Fruit fly (Drosophila melanogaster) whole organism, prepupa: ENCODE data around the gene PGAP2.
A peak's percentile ranks its signal among the peaks of the same experiment; 100 is the strongest.

Experiments used
- CG10631 ChIP-seq: fragments of 200-800 bp; sonication (Bioruptor generic); optimal IDR thresholded peaks from 2 replicates; lab custom pipeline; 2016; ENCODE audit warnings: missing biosample characterization, missing genetic modification characterization
- CG11294 ChIP-seq: fragments of 200-800 bp; sonication (Bioruptor generic); IDR thresholded peaks from 2 replicates; pipeline ENCODE4 v1.3.6; 2022; ENCODE audit warnings: missing biosample characterization, missing genetic modification characterization
- CG11762 ChIP-seq: fragments of 200-800 bp; sonication (Bioruptor generic); optimal IDR thresholded peaks from 3 replicates; lab custom pipeline; 2016; ENCODE audit warnings: missing biosample characterization, missing genetic modification characterization; ENCODE audit not compliant: insufficient read depth
- CG16779 ChIP-seq: fragments of 200-800 bp; sonication (Bioruptor generic); optimal IDR thresholded peaks from 3 replicates; lab custom pipeline; 2017; ENCODE audit warnings: missing biosample characterization, mild to moderate bottlenecking, missing genetic modification characterization
- CG3032 ChIP-seq: fragments of 200-800 bp; optimal IDR thresholded peaks from 2 replicates; lab custom pipeline; 2019; ENCODE audit warnings: missing biosample characterization, mild to moderate bottlenecking, missing genetic modification characterization, moderate library complexity
- CG31627 ChIP-seq: fragments of 200-800 bp; sonication (Bioruptor generic); optimal IDR thresholded peaks from 3 replicates; lab custom pipeline; 2016; ENCODE audit warnings: missing biosample characterization, missing genetic modification characterization
- CG32006 ChIP-seq: fragments of 200-800 bp; sonication (Bioruptor generic); optimal IDR thresholded peaks from 3 replicates; lab custom pipeline; 2017; ENCODE audit warnings: missing biosample characterization, mild to moderate bottlenecking, missing genetic modification characterization
- CG34406 ChIP-seq: fragments of 200-800 bp; sonication (Bioruptor generic); optimal IDR thresholded peaks from 3 replicates; lab custom pipeline; 2016; ENCODE audit warnings: missing biosample characterization, missing genetic modification characterization
- CG3919 ChIP-seq: fragments of 200-800 bp; sonication (Bioruptor generic); optimal IDR thresholded peaks from 3 replicates; lab custom pipeline; 2016; ENCODE audit warnings: missing biosample characterization, missing genetic modification characterization
- CG4318 ChIP-seq: fragments of 200-800 bp; sonication (Bioruptor generic); optimal IDR thresholded peaks from 3 replicates; lab custom pipeline; 2017; ENCODE audit warnings: missing biosample characterization, mild to moderate bottlenecking, missing genetic modification characterization
- CG6163 ChIP-seq: fragments of 200-800 bp; sonication (Bioruptor generic); IDR thresholded peaks from 3 replicates; pipeline ENCODE4 v1.3.6; 2022; ENCODE audit warnings: missing biosample characterization, missing genetic modification characterization
- CG6792 ChIP-seq: fragments of 200-800 bp; sonication (Bioruptor generic); optimal IDR thresholded peaks from 3 replicates; lab custom pipeline; 2016; ENCODE audit warnings: missing biosample characterization, missing genetic modification characterization
- CG6808 ChIP-seq: fragments of 200-800 bp; sonication (Bioruptor generic); optimal IDR thresholded peaks from 3 replicates; lab custom pipeline; 2017; ENCODE audit warnings: missing biosample characterization, missing genetic modification characterization, mild to moderate bottlenecking, moderate library complexity, missing genetic modification reagents
- CG6854 ChIP-seq: fragments of 200-800 bp; sonication (Bioruptor generic); optimal IDR thresholded peaks from 2 replicates; lab custom pipeline; 2017; ENCODE audit warnings: missing biosample characterization, mild to moderate bottlenecking, missing genetic modification characterization
- CG7368 ChIP-seq: fragments of 200-800 bp; sonication (Bioruptor generic); optimal IDR thresholded peaks from 3 replicates; lab custom pipeline; 2016; ENCODE audit warnings: missing biosample characterization, missing genetic modification characterization
- CG8119 ChIP-seq: fragments of 200-800 bp; sonication (Bioruptor generic); IDR thresholded peaks from 3 replicates; pipeline ENCODE4 v1.3.6; 2022; ENCODE audit warnings: missing biosample characterization, missing genetic modification characterization
- CG8319 ChIP-seq: fragments of 200-800 bp; sonication (Bioruptor generic); optimal IDR thresholded peaks from 3 replicates; lab custom pipeline; 2016; ENCODE audit warnings: missing biosample characterization, missing genetic modification characterization
- CG8632 ChIP-seq: fragments of 200-800 bp; sonication (Bioruptor generic); optimal IDR thresholded peaks from 3 replicates; lab custom pipeline; 2016; ENCODE audit warnings: missing biosample characterization, missing genetic modification characterization
- CG9139 ChIP-seq: fragments of 200-800 bp; sonication (Bioruptor generic); optimal IDR thresholded peaks from 3 replicates; lab custom pipeline; 2017; ENCODE audit warnings: missing biosample characterization, mild to moderate bottlenecking, missing genetic modification characterization
- Eip75B ChIP-seq: fragments of 200-800 bp; sonication (Bioruptor generic); optimal IDR thresholded peaks from 3 replicates; lab custom pipeline; 2016; ENCODE audit warnings: missing biosample characterization, missing genetic modification characterization
- Eip78C ChIP-seq: fragments of 200-800 bp; sonication (Bioruptor generic); peaks from one replicate; lab custom pipeline; 2016; ENCODE audit warnings: missing biosample characterization, missing genetic modification characterization
- Eip93F ChIP-seq: fragments of 200-800 bp; sonication (Bioruptor generic); optimal IDR thresholded peaks from 2 replicates; lab custom pipeline; 2016; ENCODE audit warnings: missing biosample characterization, mild to moderate bottlenecking, missing genetic modification characterization
- Ets21C ChIP-seq: fragments of 200-800 bp; sonication (Bioruptor generic); optimal IDR thresholded peaks from 3 replicates; lab custom pipeline; 2016; ENCODE audit warnings: missing biosample characterization, missing genetic modification characterization
- Ets96B ChIP-seq: fragments of 200-800 bp; optimal IDR thresholded peaks from 2 replicates; lab custom pipeline; 2019; ENCODE audit warnings: missing biosample characterization, mild to moderate bottlenecking, missing genetic modification characterization, moderate library complexity
- Gug ChIP-seq: fragments of 200-800 bp; sonication (Bioruptor generic); IDR thresholded peaks from 2 replicates; pipeline ENCODE4 v1.3.6; 2022; ENCODE audit warnings: missing biosample characterization, missing genetic modification characterization
- Hr38 ChIP-seq: sonication (Bioruptor generic); optimal IDR thresholded peaks from 2 replicates; lab custom pipeline; 2016; ENCODE audit warnings: missing biosample characterization, missing genetic modification characterization
- Hr4 ChIP-seq: fragments of 200-800 bp; sonication (Bioruptor generic); optimal IDR thresholded peaks from 3 replicates; lab custom pipeline; 2016; ENCODE audit warnings: missing biosample characterization, missing genetic modification characterization
- OdsH ChIP-seq: fragments of 200-800 bp; sonication (Bioruptor generic); optimal IDR thresholded peaks from 3 replicates; lab custom pipeline; 2016; ENCODE audit warnings: missing biosample characterization, missing genetic modification characterization
- Smox ChIP-seq: fragments of 200-800 bp; sonication (Bioruptor generic); optimal IDR thresholded peaks from 3 replicates; lab custom pipeline; 2016; ENCODE audit warnings: missing biosample characterization, missing genetic modification characterization
- Sox14 ChIP-seq: fragments of 200-800 bp; sonication (Bioruptor generic); optimal IDR thresholded peaks from 3 replicates; lab custom pipeline; 2016; ENCODE audit warnings: missing biosample characterization, missing genetic modification characterization
- achi ChIP-seq: fragments of 200-800 bp; sonication (Bioruptor generic); optimal IDR thresholded peaks from 3 replicates; lab custom pipeline; 2016; ENCODE audit warnings: missing biosample characterization, missing genetic modification characterization
- cyc ChIP-seq: fragments of 200-800 bp; sonication (Bioruptor generic); optimal IDR thresholded peaks from 3 replicates; lab custom pipeline; 2016; ENCODE audit warnings: missing biosample characterization, missing genetic modification characterization
- dsx ChIP-seq: fragments of 200-800 bp; optimal IDR thresholded peaks from 3 replicates; lab custom pipeline; 2019; ENCODE audit warnings: missing biosample characterization, mild to moderate bottlenecking, missing genetic modification characterization, moderate library complexity; ENCODE audit not compliant: poor library complexity, severe bottlenecking
- esn ChIP-seq: fragments of 200-800 bp; sonication (Bioruptor generic); optimal IDR thresholded peaks from 2 replicates; lab custom pipeline; 2016; ENCODE audit warnings: missing biosample characterization, mild to moderate bottlenecking, missing genetic modification characterization, moderate library complexity
- fd59A ChIP-seq: fragments of 200-800 bp; sonication (Bioruptor generic); optimal IDR thresholded peaks from 2 replicates; lab custom pipeline; 2017; ENCODE audit warnings: missing biosample characterization, mild to moderate bottlenecking, missing genetic modification characterization, missing genetic modification reagents
- fd85E ChIP-seq: fragments of 200-800 bp; sonication (Bioruptor generic); optimal IDR thresholded peaks from 3 replicates; lab custom pipeline; 2016; ENCODE audit warnings: missing biosample characterization, missing genetic modification characterization
- fkh ChIP-seq: fragments of 200-800 bp; sonication (Bioruptor generic); optimal IDR thresholded peaks from 3 replicates; lab custom pipeline; 2017; ENCODE audit warnings: missing biosample characterization, mild to moderate bottlenecking, missing genetic modification characterization, moderate library complexity
- lz ChIP-seq: fragments of 200-800 bp; sonication (Bioruptor generic); optimal IDR thresholded peaks from 3 replicates; lab custom pipeline; 2016; ENCODE audit warnings: missing biosample characterization, missing genetic modification characterization
- net ChIP-seq: fragments of 200-800 bp; sonication (Bioruptor generic); optimal IDR thresholded peaks from 3 replicates; lab custom pipeline; 2016; ENCODE audit warnings: missing biosample characterization, missing genetic modification characterization
- pdm3 ChIP-seq: fragments of 200-800 bp; sonication (Bioruptor generic); optimal IDR thresholded peaks from 3 replicates; lab custom pipeline; 2016; ENCODE audit warnings: missing biosample characterization, missing genetic modification characterization
- salr ChIP-seq, 2 experiments: fragments of 200-800 bp; sonication (Bioruptor generic); optimal IDR thresholded peaks; 3 replicates each; lab custom pipeline; 2016 to 2018; ENCODE audit warnings: missing biosample characterization in 2 of 2, missing genetic modification characterization in 2 of 2, mild to moderate bottlenecking in 1 of 2
- spab ChIP-seq: fragments of 200-800 bp; sonication (Bioruptor generic); optimal IDR thresholded peaks from 2 replicates; lab custom pipeline; 2017; ENCODE audit warnings: missing biosample characterization, mild to moderate bottlenecking, missing genetic modification characterization, missing genetic modification reagents
- ss ChIP-seq, 2 experiments: fragments of 200-800 bp; sonication (Bioruptor generic); optimal IDR thresholded peaks; 2 replicates in 1 of 2; 3 replicates in 1 of 2; lab custom pipeline; 2017 to 2018; ENCODE audit warnings: mild to moderate bottlenecking in 2 of 2, missing biosample characterization in 2 of 2, missing genetic modification characterization in 2 of 2, moderate library complexity in 1 of 2
- topi ChIP-seq: fragments of 200-800 bp; sonication (Bioruptor generic); optimal IDR thresholded peaks from 3 replicates; lab custom pipeline; 2016; ENCODE audit warnings: missing biosample characterization, missing genetic modification characterization
- vri ChIP-seq: fragments of 200-800 bp; sonication (Bioruptor generic); optimal IDR thresholded peaks from 3 replicates; lab custom pipeline; 2016; ENCODE audit warnings: missing biosample characterization, mild to moderate bottlenecking, missing genetic modification characterization

PGAP2 gene

DNA sequence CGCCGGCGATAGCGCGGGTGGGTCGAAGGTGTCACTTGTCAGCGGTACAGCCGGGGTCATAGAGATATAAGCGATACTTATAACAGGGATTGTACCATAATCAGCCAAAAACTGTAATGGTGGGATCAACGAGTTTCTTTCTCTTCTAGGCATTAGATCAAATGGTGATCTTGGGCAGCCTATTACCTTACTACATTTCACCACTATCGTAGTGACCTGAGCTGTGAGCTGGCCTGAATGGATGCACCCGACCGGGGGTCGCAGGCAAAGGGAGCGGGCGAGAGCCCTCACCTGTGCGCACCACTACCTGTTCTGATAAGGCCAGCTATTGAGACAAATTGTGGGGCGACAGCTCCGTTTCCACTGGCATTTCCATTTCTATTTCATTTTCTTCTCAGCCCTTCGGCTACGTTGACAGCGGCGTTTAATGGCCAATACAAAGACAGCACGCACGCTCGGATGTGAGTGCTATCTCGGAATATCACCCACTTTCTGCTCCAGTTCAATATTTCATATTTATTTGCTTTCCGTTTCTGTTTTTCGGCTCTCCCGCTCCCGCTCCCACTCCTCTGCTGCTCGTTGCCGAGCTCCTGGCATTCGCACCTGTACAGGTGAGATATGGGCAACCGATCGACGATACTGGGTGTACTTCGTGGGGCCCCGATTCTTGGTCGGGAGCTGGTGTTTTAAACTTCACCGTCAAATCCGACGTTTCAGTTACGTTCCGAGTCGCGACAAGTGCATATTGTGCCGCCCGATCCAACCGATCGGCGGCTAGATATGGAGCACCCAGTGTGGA is 37.6 kb upstream of the PGAP2 start (continued):
- TF ChIP-seq Eip93F (no peak), Eip75B (GFP tag; lab: Kevin White, UChicago) (peak; percentile 26), CG8632 (peak; percentile 37), CG7368 (GFP tag; lab: Kevin White, UChicago) (peak; percentile 41), CG11762 (GFP tag; lab: Kevin White, UChicago) (no peak), Ets96B (tag; lab: Kevin White, UChicago) (peak; percentile 36), CG32006 (GFP tag; lab: Kevin White, UChicago) (peak; percentile 36), CG4318 (GFP tag; lab: Kevin White, UChicago) (no peak), CG8119 (GFP tag; lab: Robert Waterston, UW) (peak; percentile 37; the same call in 1 of the 3 replicates)

DNA sequence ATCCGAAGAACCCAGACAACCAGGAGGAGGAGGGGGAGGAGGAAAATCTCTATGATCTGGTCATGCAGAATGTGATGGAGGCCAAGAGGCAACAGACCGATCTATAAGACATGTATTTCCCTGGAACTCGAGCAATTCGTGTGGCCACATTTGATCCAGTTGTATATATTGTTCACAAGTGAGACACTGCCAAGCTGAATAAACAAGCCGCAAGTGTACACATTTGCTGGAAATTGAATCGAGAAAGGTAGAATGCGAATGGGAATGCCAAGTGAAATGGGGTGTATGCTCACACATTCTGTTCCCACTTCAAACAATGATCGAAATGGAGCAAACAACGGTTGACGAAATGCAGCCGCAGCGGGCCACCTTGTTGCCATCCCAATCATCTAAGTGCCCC is 36.7 kb upstream of the PGAP2 start:
- no peak for TF ChIP-seq lz (GFP tag; lab: Kevin White, UChicago)
- TF ChIP-seq Eip78C (GFP tag; lab: Kevin White, UChicago): no peak
- peak; percentile 83 for TF ChIP-seq fkh (GFP tag; lab: Kevin White, UChicago)
- no peak for TF ChIP-seq CG6808 (GFP tag; lab: Kevin White, UChicago)
- no peak for TF ChIP-seq vri (GFP tag; lab: Kevin White, UChicago)

DNA sequence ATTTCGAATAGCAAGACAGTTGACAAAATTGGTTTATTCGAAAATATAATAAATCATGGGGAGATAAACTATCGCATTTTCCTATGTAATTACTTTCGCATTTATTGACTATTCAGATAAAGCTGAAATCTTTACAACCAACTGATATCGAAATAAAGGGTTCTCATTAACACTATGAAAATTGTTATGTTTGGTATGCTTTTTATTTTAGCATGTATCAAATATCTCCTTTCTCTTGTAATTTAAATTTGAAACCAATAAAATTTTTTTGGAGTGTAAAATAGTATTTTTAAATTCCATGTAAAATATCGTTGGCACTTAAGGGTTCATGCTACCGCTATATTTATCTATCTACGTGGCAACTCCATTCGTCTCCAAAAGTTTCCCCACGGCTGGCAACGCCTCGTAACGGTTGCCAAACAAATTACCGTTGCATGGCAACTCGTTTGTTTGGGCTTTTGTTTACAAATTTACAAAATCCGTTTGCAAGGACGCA is 35.8 kb upstream of the PGAP2 start, which contains the start of gene CG13949:
Gene CG13949 (plus strand): TSS at position 286 of the 496 bp plus-strand sequence.
- TF ChIP-seq OdsH (GFP tag; lab: Kevin White, UChicago) (peak; percentile 44), Sox14 (GFP tag; lab: Kevin White, UChicago) (peak; percentile 58), dsx (no peak), Hr4 (GFP tag; lab: Kevin White, UChicago) (peak; percentile 73), CG16779 (tag; lab: Kevin White, UChicago) (no peak), ss (GFP tag; optimal IDR thresholded peaks at IDR 0.05; lab: Kevin White, UChicago) (no peak), achi (GFP tag; lab: Kevin White, UChicago) (peak; percentile 23), fkh (GFP tag; lab: Kevin White, UChicago) (no peak), CG31627 (GFP tag; lab: Kevin White, UChicago) (peak; percentile 46), fd59A (GFP tag; lab: Kevin White, UChicago) (no peak), CG6792 (GFP tag; lab: Kevin White, UChicago) (no peak), cyc (GFP tag; lab: Kevin White, UChicago) (peak; percentile 37), Ets21C (GFP tag; lab: Kevin White, UChicago) (no peak), esn (GFP tag; lab: Kevin White, UChicago) (peak; percentile 63), CG9139 (GFP tag; lab: Kevin White, UChicago) (no peak), Smox (GFP tag; lab: Kevin White, UChicago) (peak; percentile 51), CG8319 (GFP tag; lab: Kevin White, UChicago) (no peak), CG6163 (GFP tag; lab: Robert Waterston, UW) (peak; percentile 75), Ets96B (tag; lab: Kevin White, UChicago) (peak; percentile 8), CG3032 (tag; lab: Kevin White, UChicago) (peak; percentile 17), CG32006 (GFP tag; lab: Kevin White, UChicago) (peak; percentile 35), CG11294 (GFP tag; lab: Robert Waterston, UW) (peak; percentile 26; the same call in 1 of the 2 replicates), CG6854 (GFP tag; lab: Kevin White, UChicago) (no peak), CG7368 (GFP tag; lab: Kevin White, UChicago) (no peak), CG11762 (GFP tag; lab: Kevin White, UChicago) (no peak), CG8119 (GFP tag; lab: Robert Waterston, UW) (peak; percentile 47; the same call in 2 of the 3 replicates), fd85E (GFP tag; lab: Kevin White, UChicago) (no peak), CG34406 (GFP tag; lab: Kevin White, UChicago) (no peak), net (GFP tag; lab: Kevin White, UChicago) (no peak), spab (GFP tag; lab: Kevin White, UChicago) (no peak), topi (GFP tag; lab: Kevin White, UChicago) (peak; percentile 34), salr (GFP tag; optimal IDR thresholded peaks at IDR 0.05; lab: Kevin White, UChicago) (no peak), pdm3 (peak; percentile 63), Hr38 (GFP tag; lab: Kevin White, UChicago) (no peak), CG3919 (GFP tag; lab: Kevin White, UChicago) (peak; percentile 41), CG10631 (GFP tag; lab: Kevin White, UChicago) (peak; percentile 46), Gug (0 out of 2 replicates have a peak, but pooled peaks have one; percentile 25)
